Fruit fly (Drosophila melanogaster): Measurements from ENCODE around the gene CG5541.

DNA sequence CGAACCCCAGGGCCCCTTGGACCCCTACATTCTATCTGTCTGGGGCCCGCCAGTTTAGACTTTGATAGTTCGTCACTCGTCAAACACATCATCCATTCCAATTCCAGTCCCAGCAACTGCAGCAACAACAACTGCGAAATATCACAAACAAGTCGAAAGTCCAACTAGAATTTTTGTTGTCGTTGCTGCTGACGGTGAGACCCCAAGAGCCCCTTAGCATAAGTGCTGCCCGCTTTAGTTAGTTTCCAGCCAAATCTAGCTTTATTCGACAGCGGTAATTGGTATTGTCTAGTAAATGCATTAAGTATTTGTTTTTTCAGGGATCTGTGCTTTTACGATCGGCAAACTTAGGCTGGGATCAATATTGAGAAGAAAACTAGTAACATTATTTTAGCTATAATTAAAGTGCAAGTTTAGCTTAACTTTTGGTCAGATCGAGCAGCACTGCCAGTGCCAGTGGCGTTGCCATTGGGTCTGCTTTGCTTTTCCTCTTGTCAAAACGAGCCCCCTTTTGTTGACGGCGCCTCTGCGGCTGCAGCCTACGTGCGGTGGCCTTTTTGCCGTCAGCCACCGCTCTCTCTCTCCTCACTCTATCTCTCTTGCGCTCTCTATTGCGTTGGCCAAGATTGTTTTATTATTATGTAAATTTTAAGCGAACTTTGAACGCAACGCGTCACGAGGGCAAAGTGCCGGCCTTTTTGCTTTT, 30.9 kb downstream of the CG5541 start:
- TF ChIP-seq CG7101 (tag; optimal IDR thresholded peaks at IDR 0.05) (peak; percentile 87), CG12768 (GFP tag; optimal IDR thresholded peaks at IDR 0.05) (peak; percentile 77), CG14711 (tag; optimal IDR thresholded peaks at IDR 0.05) (peak; percentile 73), tj (GFP tag; optimal IDR thresholded peaks at IDR 0.05) (peak; percentile 71), Clk (GFP tag; optimal IDR thresholded peaks at IDR 0.05) (peak; percentile 40), ovo (GFP tag; optimal IDR thresholded peaks at IDR 0.05) (peak; percentile 59), CG7045 (GFP tag; optimal IDR thresholded peaks at IDR 0.05) (peak; percentile 70), CG1620 (GFP tag; optimal IDR thresholded peaks at IDR 0.05) (peak; percentile 88), kay (GFP tag; ENCODE audit: borderline replicate concordance) (peak; percentile 98), Crg-1 (GFP tag; optimal IDR thresholded peaks at IDR 0.05) (peak; percentile 84), CG11617 (GFP tag; optimal IDR thresholded peaks at IDR 0.05) (peak; percentile 93), pad (GFP tag; optimal IDR thresholded peaks at IDR 0.05) (peak; percentile 56), toe (GFP tag; optimal IDR thresholded peaks at IDR 0.05) (peak; percentile 78), Hr96 (GFP tag; optimal IDR thresholded peaks at IDR 0.05) (peak; percentile 91)
